Fruit fly (Drosophila melanogaster): ENCODE measurements around the gene CG5274.

- TF ChIP-seq Snoo (tag; optimal IDR thresholded peaks at IDR 0.05) (no peak), CG17806 (tag; optimal IDR thresholded peaks at IDR 0.05) (no peak), fd96Ca (GFP tag; IDR thresholded peaks at IDR 0.05) (no peak), rn (GFP tag; IDR thresholded peaks at IDR 0.05) (no peak), CG15710 (tag; optimal IDR thresholded peaks at IDR 0.05) (no peak), CG14655 (GFP tag; optimal IDR thresholded peaks at IDR 0.05) (no peak)
These were observed 17.1 kb downstream of the CG5274 start, which contains the start of gene CG13248 for dm6 chr3L:20410345-20410744.

Data from whole organism, pupa.